Worm (Caenorhabditis elegans) whole organism, L2 larva: ENCODE results near the gene F19C7.2.

Source experiments
- C34F6.9 ChIP-seq: fragments of 150-350 bp; optimal IDR thresholded peaks from 2 replicates; lab custom pipeline; 2014; ENCODE audit warnings: missing biosample characterization, missing genetic modification characterization
- F13H6.1 ChIP-seq: sonication (generic microtip); optimal IDR thresholded peaks from 2 replicates; lab custom pipeline; 2016; ENCODE audit warnings: missing genetic modification characterization, missing compliant biosample characterization
- R02D3.7 ChIP-seq: fragments of 150-350 bp; optimal IDR thresholded peaks from 2 replicates; lab custom pipeline; 2014; ENCODE audit warnings: missing biosample characterization, missing genetic modification characterization
- Y55F3AM.14 ChIP-seq: fragments of 200-800 bp; sonication (Bioruptor generic); optimal IDR thresholded peaks from 2 replicates; lab custom pipeline; 2018; ENCODE audit warnings: mild to moderate bottlenecking, missing genetic modification characterization, missing compliant biosample characterization
- ZK546.5 ChIP-seq: sonication (generic microtip); optimal IDR thresholded peaks from 2 replicates; lab custom pipeline; 2017; ENCODE audit warnings: missing biosample characterization, missing genetic modification characterization
- alr-1 ChIP-seq: fragments of 150-350 bp; optimal IDR thresholded peaks from 2 replicates; lab custom pipeline; 2014; ENCODE audit warnings: missing biosample characterization, missing genetic modification characterization
- blmp-1 ChIP-seq: sonication (generic microtip); optimal IDR thresholded peaks from 2 replicates; lab custom pipeline; 2017; ENCODE audit warnings: missing genetic modification characterization, mild to moderate bottlenecking, missing compliant biosample characterization, antibody characterized with exemption, moderate library complexity; ENCODE audit not compliant: insufficient read depth
- ceh-16 ChIP-seq: fragments of 150-350 bp; optimal IDR thresholded peaks from 2 replicates; lab custom pipeline; 2014; ENCODE audit warnings: missing biosample characterization, missing genetic modification characterization
- crh-2 ChIP-seq: sonication (generic microtip); optimal IDR thresholded peaks from 2 replicates; lab custom pipeline; 2017; ENCODE audit warnings: missing biosample characterization, missing genetic modification characterization
- egl-27 ChIP-seq: sonication (generic microtip); optimal IDR thresholded peaks from 3 replicates; lab custom pipeline; 2017; ENCODE audit warnings: missing biosample characterization, missing genetic modification reagents, missing genetic modification characterization
- elt-3 ChIP-seq: sonication (generic microtip); optimal IDR thresholded peaks from 2 replicates; lab custom pipeline; 2017; ENCODE audit warnings: missing biosample characterization, missing genetic modification characterization
- fos-1 ChIP-seq: fragments of 150-350 bp; optimal IDR thresholded peaks from 2 replicates; lab custom pipeline; 2014; ENCODE audit warnings: missing biosample characterization, missing genetic modification characterization
- gmeb-1 ChIP-seq: fragments of 150-350 bp; optimal IDR thresholded peaks from 2 replicates; lab custom pipeline; 2014; ENCODE audit warnings: missing biosample characterization, missing genetic modification characterization
- lin-13 ChIP-seq: fragments of 150-350 bp; optimal IDR thresholded peaks from 2 replicates; lab custom pipeline; 2014; ENCODE audit warnings: missing biosample characterization, missing genetic modification reagents, missing genetic modification characterization
- lin-39 ChIP-seq: fragments of 150-350 bp; optimal IDR thresholded peaks from 2 replicates; lab custom pipeline; 2014; ENCODE audit warnings: missing biosample characterization, missing genetic modification reagents, missing genetic modification characterization
- lsy-2 ChIP-seq, 2 experiments: fragments of 150-350 bp in 1 of 2; sonication (generic microtip) in 1 of 2; optimal IDR thresholded peaks; 2 replicates each; lab custom pipeline; 2014 to 2017; ENCODE audit warnings: missing biosample characterization in 2 of 2, missing genetic modification characterization in 2 of 2
- mab-5 ChIP-seq: fragments of 150-350 bp; optimal IDR thresholded peaks from 2 replicates; lab custom pipeline; 2014; ENCODE audit warnings: missing biosample characterization, missing genetic modification characterization
- mdl-1 ChIP-seq, 2 experiments: fragments of 150-350 bp in 1 of 2; sonication (generic microtip) in 1 of 2; optimal IDR thresholded peaks; 2 replicates each; lab custom pipeline; 2017; ENCODE audit warnings: missing biosample characterization in 2 of 2, missing genetic modification characterization in 2 of 2
- nhr-10 ChIP-seq: sonication (generic microtip); optimal IDR thresholded peaks from 2 replicates; lab custom pipeline; 2017; ENCODE audit warnings: missing biosample characterization, missing genetic modification characterization
- nhr-12 ChIP-seq: fragments of 150-350 bp; optimal IDR thresholded peaks from 2 replicates; lab custom pipeline; 2014; ENCODE audit warnings: missing biosample characterization, missing genetic modification characterization
- nhr-129 ChIP-seq: fragments of 150-350 bp; optimal IDR thresholded peaks from 2 replicates; lab custom pipeline; 2014; ENCODE audit warnings: missing biosample characterization, missing genetic modification characterization
- nhr-21 ChIP-seq: fragments of 150-350 bp; optimal IDR thresholded peaks from 2 replicates; lab custom pipeline; 2014; ENCODE audit warnings: missing biosample characterization, missing genetic modification characterization
- nhr-25 ChIP-seq: fragments of 150-350 bp; sonication (generic microtip); optimal IDR thresholded peaks from 3 replicates; lab custom pipeline; 2014; ENCODE audit warnings: missing biosample characterization, missing genetic modification characterization
- nhr-6 ChIP-seq: fragments of 150-350 bp; optimal IDR thresholded peaks from 2 replicates; lab custom pipeline; 2014; ENCODE audit warnings: missing biosample characterization, missing genetic modification characterization
- nhr-77 ChIP-seq: fragments of 150-350 bp; optimal IDR thresholded peaks from 2 replicates; lab custom pipeline; 2014; ENCODE audit warnings: missing biosample characterization, missing genetic modification characterization
- peb-1 ChIP-seq: fragments of 150-350 bp; optimal IDR thresholded peaks from 2 replicates; lab custom pipeline; 2014; ENCODE audit warnings: missing biosample characterization, missing genetic modification characterization
- sem-4 ChIP-seq: fragments of 150-350 bp; optimal IDR thresholded peaks from 2 replicates; lab custom pipeline; 2014; ENCODE audit warnings: missing biosample characterization, missing genetic modification reagents, missing genetic modification characterization
- skn-1 ChIP-seq: sonication (generic microtip); optimal IDR thresholded peaks from 2 replicates; lab custom pipeline; 2017; ENCODE audit warnings: missing biosample characterization, missing genetic modification characterization
- sma-3 ChIP-seq: sonication (generic microtip); optimal IDR thresholded peaks from 2 replicates; lab custom pipeline; 2016; ENCODE audit warnings: missing genetic modification reagents, missing genetic modification characterization, missing compliant biosample characterization
- snpc-4 ChIP-seq: fragments of 150-350 bp; optimal IDR thresholded peaks from 2 replicates; lab custom pipeline; 2014; ENCODE audit warnings: missing biosample characterization, missing genetic modification characterization
- unc-39 ChIP-seq: fragments of 150-350 bp; optimal IDR thresholded peaks from 2 replicates; lab custom pipeline; 2014; ENCODE audit warnings: missing biosample characterization, missing genetic modification characterization
- unc-55 ChIP-seq: fragments of 150-350 bp; sonication (generic microtip); optimal IDR thresholded peaks from 3 replicates; lab custom pipeline; 2014; ENCODE audit warnings: missing biosample characterization, missing genetic modification reagents, missing genetic modification characterization
- unc-62 ChIP-seq: fragments of 150-350 bp; optimal IDR thresholded peaks from 2 replicates; lab custom pipeline; 2014; ENCODE audit warnings: missing biosample characterization, missing genetic modification reagents, missing genetic modification characterization
- zag-1 ChIP-seq: fragments of 150-350 bp; optimal IDR thresholded peaks from 2 replicates; lab custom pipeline; 2014; ENCODE audit warnings: missing biosample characterization, missing genetic modification characterization
- ztf-1 ChIP-seq: fragments of 200-800 bp; sonication (Bioruptor generic); conservative IDR thresholded peaks from 2 replicates; pipeline ENCODE4 v1.3.6; 2022; ENCODE audit warnings: missing genetic modification characterization, missing compliant biosample characterization
- ztf-11 ChIP-seq: sonication (generic microtip); optimal IDR thresholded peaks from 2 replicates; lab custom pipeline; 2017; ENCODE audit warnings: missing biosample characterization, missing genetic modification characterization

Gene F19C7.2

ce11 chrIV:4588408-4588807 lies 11.3 kb upstream of the F19C7.2 start:
- TF ChIP-seq unc-39 (tag; lab: Kevin White, UChicago) (no peak), lsy-2 (tag; optimal IDR thresholded peaks at IDR 0.05; lab: Kevin White, UChicago) (no peak), C34F6.9 (no peak), unc-62 (GFP tag; lab: Kevin White, UChicago) (no peak), sma-3 (no peak), gmeb-1 (tag; lab: Kevin White, UChicago) (no peak), ztf-11 (no peak), ZK546.5 (tag; lab: Kevin White, UChicago) (no peak), nhr-21 (tag; lab: Kevin White, UChicago) (no peak), Y55F3AM.14 (GFP tag; lab: Kevin White, UChicago) (no peak)

- TF ChIP-seq nhr-77 (no peak), alr-1 (no peak), blmp-1 (tag; lab: Kevin White, UChicago) (no peak), snpc-4 (tag; lab: Kevin White, UChicago) (no peak), mab-5 (tag; lab: Kevin White, UChicago) (no peak), C34F6.9 (no peak), nhr-129 (tag; lab: Kevin White, UChicago) (no peak), lin-39 (tag; lab: Kevin White, UChicago) (no peak), unc-39 (tag; lab: Kevin White, UChicago) (no peak), nhr-25 (no peak), nhr-12 (no peak), sem-4 (tag; lab: Kevin White, UChicago) (no peak), ceh-16 (tag; lab: Kevin White, UChicago) (no peak), mdl-1 (tag; optimal IDR thresholded peaks at IDR 0.05; lab: Kevin White, UChicago) (no peak), nhr-6 (tag; lab: Kevin White, UChicago) (no peak), crh-2 (tag; lab: Kevin White, UChicago) (no peak), egl-27 (tag; lab: Kevin White, UChicago) (no peak), ztf-1 (GFP tag; lab: Robert Waterston, UW) (no peak), zag-1 (no peak)
Observed at ce11 chrIV:4596824-4597223, 2.9 kb upstream of the F19C7.2 start, which contains the start of gene F19C7.3. Gene F19C7.3 (plus strand): TSS chrIV:4597124.

ce11 chrIV:4602565-4602964 lies 2.8 kb downstream of the F19C7.2 start, which contains the start of gene F19C7.4:
Gene F19C7.4 (plus strand): TSS chrIV:4602865.
- TF ChIP-seq ztf-11 (no peak), fos-1 (peak; percentile 26), elt-3 (tag; lab: Kevin White, UChicago) (no peak)

DNA sequence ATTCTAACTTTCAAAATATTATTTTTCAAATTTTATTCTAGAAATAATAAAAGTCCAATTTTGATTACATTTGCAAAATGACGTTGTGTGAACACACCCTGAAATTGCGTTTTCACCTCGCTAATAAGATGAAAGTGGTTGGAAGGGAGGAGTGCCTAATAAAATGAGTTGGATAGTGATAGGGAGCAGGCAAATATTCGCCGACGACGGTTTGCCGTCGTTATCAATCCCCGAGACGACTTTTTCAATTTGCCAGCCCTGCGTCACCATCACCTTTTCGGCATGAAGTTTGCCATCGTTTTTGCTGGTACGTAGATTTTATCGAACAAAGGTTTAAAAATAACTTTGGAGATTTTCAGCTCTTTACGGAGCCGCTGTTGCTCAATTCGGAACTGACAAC lies 5.9 kb downstream of the F19C7.2 start, which contains the start of gene nspg-10:
TSS of gene nspg-10 (plus strand) at position 179 of the 400 bp plus-strand sequence.
- TF ChIP-seq lin-13 (GFP tag; lab: Kevin White, UChicago) (no peak), fos-1 (peak; percentile 85), nhr-12 (no peak), crh-2 (tag; lab: Kevin White, UChicago) (peak; percentile 37)
- TF ChIP-seq, all 48 proteins: peak for 2

ce11 chrIV:4608661-4609060 lies 8.9 kb downstream of the F19C7.2 start:
- TF ChIP-seq unc-39 (tag; lab: Kevin White, UChicago) (no peak), Y55F3AM.14 (GFP tag; lab: Kevin White, UChicago) (no peak), nhr-6 (tag; lab: Kevin White, UChicago) (no peak), crh-2 (tag; lab: Kevin White, UChicago) (no peak), elt-3 (tag; lab: Kevin White, UChicago) (no peak), R02D3.7 (tag; lab: Kevin White, UChicago) (no peak), nhr-10 (tag; lab: Kevin White, UChicago) (no peak)

- TF ChIP-seq nhr-21 (tag; lab: Kevin White, UChicago) (no peak), crh-2 (tag; lab: Kevin White, UChicago) (no peak), R02D3.7 (tag; lab: Kevin White, UChicago) (no peak), snpc-4 (tag; lab: Kevin White, UChicago) (no peak), mdl-1 (tag; optimal IDR thresholded peaks at IDR 0.05; lab: Kevin White, UChicago) (no peak), skn-1 (tag; lab: Kevin White, UChicago) (no peak), mab-5 (tag; lab: Kevin White, UChicago) (no peak), peb-1 (tag; lab: Kevin White, UChicago) (no peak), zag-1 (no peak), unc-55 (GFP tag; lab: Kevin White, UChicago) (no peak), F13H6.1 (tag; lab: Kevin White, UChicago) (no peak)
Observed at ce11 chrIV:4609568-4609967, 9.8 kb downstream of the F19C7.2 start, which contains the start of gene col-110. Gene col-110 (minus strand): TSS chrIV:4609668.
